Fruit fly (Drosophila melanogaster) whole organism, embryonic: Measurements from ENCODE around the gene CG15353.

Experiments used
- Bdp1 ChIP-seq: fragments of 200-800 bp; sonication (Bioruptor generic); optimal IDR thresholded peaks from 3 replicates; lab custom pipeline; 2016; ENCODE audit warnings: missing biosample characterization, missing genetic modification characterization
- Blimp-1 ChIP-seq: fragments of 200-800 bp; sonication (Bioruptor generic); optimal IDR thresholded peaks from 3 replicates; lab custom pipeline; 2018; ENCODE audit warnings: missing biosample characterization, missing genetic modification characterization, mild to moderate bottlenecking, moderate library complexity, missing genetic modification reagents
- C15 ChIP-seq: fragments of 200-800 bp; sonication (Bioruptor generic); IDR thresholded peaks from 3 replicates; pipeline ENCODE4 v1.3.6; 2022; ENCODE audit warnings: missing biosample characterization, missing genetic modification characterization
- CG10147 ChIP-seq: fragments of 200-800 bp; sonication (Bioruptor generic); optimal IDR thresholded peaks from 2 replicates; lab custom pipeline; 2019; ENCODE audit warnings: missing biosample characterization, mild to moderate bottlenecking, missing genetic modification characterization, moderate library complexity
- CG10209 ChIP-seq: fragments of 200-800 bp; sonication (Bioruptor generic); optimal IDR thresholded peaks from 3 replicates; lab custom pipeline; 2017; ENCODE audit warnings: missing biosample characterization, mild to moderate bottlenecking, missing genetic modification characterization, missing genetic modification reagents
- CG10321 ChIP-seq: fragments of 200-800 bp; sonication (Bioruptor generic); IDR thresholded peaks from 2 replicates; pipeline ENCODE4 v1.3.6; 2022; ENCODE audit warnings: missing biosample characterization, missing genetic modification characterization
- CG10543 ChIP-seq: fragments of 200-800 bp; sonication (Bioruptor generic); optimal IDR thresholded peaks from 3 replicates; lab custom pipeline; 2017; ENCODE audit warnings: missing biosample characterization, mild to moderate bottlenecking, missing genetic modification characterization, moderate library complexity
- CG12942 ChIP-seq: fragments of 200-800 bp; sonication (Bioruptor generic); optimal IDR thresholded peaks from 3 replicates; lab custom pipeline; 2016; ENCODE audit warnings: missing biosample characterization, missing genetic modification characterization
- CG13775 ChIP-seq: fragments of 200-800 bp; sonication (Bioruptor generic); optimal IDR thresholded peaks from 3 replicates; lab custom pipeline; 2017; ENCODE audit warnings: missing biosample characterization, mild to moderate bottlenecking, missing genetic modification characterization
- CG1602 ChIP-seq: fragments of 200-800 bp; sonication (Bioruptor generic); optimal IDR thresholded peaks from 3 replicates; lab custom pipeline; 2016; ENCODE audit warnings: missing biosample characterization, missing genetic modification characterization
- CG17829 ChIP-seq: fragments of 200-800 bp; optimal IDR thresholded peaks from 2 replicates; lab custom pipeline; 2019; ENCODE audit warnings: missing biosample characterization, mild to moderate bottlenecking, missing genetic modification characterization, moderate library complexity
- CG18011 ChIP-seq: fragments of 200-800 bp; sonication (Bioruptor generic); optimal IDR thresholded peaks from 2 replicates; lab custom pipeline; 2017; ENCODE audit warnings: missing biosample characterization, missing genetic modification characterization, mild to moderate bottlenecking, moderate library complexity, missing genotype
- CG1832 ChIP-seq: fragments of 200-800 bp; sonication (Bioruptor generic); optimal IDR thresholded peaks from 2 replicates; lab custom pipeline; 2017; ENCODE audit warnings: missing biosample characterization, mild to moderate bottlenecking, missing genetic modification characterization, inconsistent platforms
- CG2116 ChIP-seq: fragments of 200-800 bp; sonication (Bioruptor generic); optimal IDR thresholded peaks from 3 replicates; lab custom pipeline; 2018; ENCODE audit warnings: missing biosample characterization, mild to moderate bottlenecking, missing genetic modification characterization
- CG30431 ChIP-seq: fragments of 200-800 bp; sonication (Bioruptor generic); optimal IDR thresholded peaks from 2 replicates; lab custom pipeline; 2017; ENCODE audit warnings: missing biosample characterization, missing genetic modification characterization
- CG31365 ChIP-seq: fragments of 200-800 bp; sonication (Bioruptor generic); optimal IDR thresholded peaks from 2 replicates; lab custom pipeline; 2018; ENCODE audit warnings: missing biosample characterization, mild to moderate bottlenecking, missing genetic modification characterization
- CG33213 ChIP-seq: fragments of 200-800 bp; sonication (Bioruptor generic); optimal IDR thresholded peaks from 3 replicates; lab custom pipeline; 2016; ENCODE audit warnings: missing biosample characterization, missing genetic modification characterization
- CG3847 ChIP-seq: fragments of 200-800 bp; sonication (Bioruptor generic); IDR thresholded peaks from 2 replicates; pipeline ENCODE4 v1.3.6; 2022; ENCODE audit warnings: missing biosample characterization, missing genetic modification characterization
- CG6272 ChIP-seq: fragments of 200-800 bp; sonication (Bioruptor generic); IDR thresholded peaks from 2 replicates; pipeline ENCODE4 v1.3.6; 2022; ENCODE audit warnings: missing biosample characterization, missing genetic modification characterization
- CG7963 ChIP-seq: fragments of 200-800 bp; sonication (Bioruptor generic); IDR thresholded peaks from 3 replicates; pipeline ENCODE4 v1.3.6; 2022; ENCODE audit warnings: missing biosample characterization, missing genetic modification characterization; ENCODE audit not compliant: partially characterized antibody
- CG8290 ChIP-seq, 3 experiments: fragments of 200-800 bp; sonication (Bioruptor generic); optimal IDR thresholded peaks; 2 replicates each; lab custom pipeline; 2016 to 2019; ENCODE audit warnings: missing biosample characterization in 3 of 3, missing genetic modification characterization in 3 of 3, mild to moderate bottlenecking in 2 of 3, moderate library complexity in 1 of 3
- CG8924 ChIP-seq: fragments of 200-800 bp; optimal IDR thresholded peaks from 3 replicates; lab custom pipeline; 2019; ENCODE audit warnings: missing biosample characterization, mild to moderate bottlenecking, missing genetic modification characterization, moderate library complexity
- CG9817 ChIP-seq: fragments of 200-800 bp; sonication (Bioruptor generic); optimal IDR thresholded peaks from 2 replicates; lab custom pipeline; 2018; ENCODE audit warnings: missing biosample characterization, mild to moderate bottlenecking, missing genetic modification characterization, moderate library complexity
- CG9876 ChIP-seq: fragments of 200-800 bp; sonication (Bioruptor generic); optimal IDR thresholded peaks from 2 replicates; lab custom pipeline; 2016; ENCODE audit warnings: missing biosample characterization, missing genetic modification characterization
- CTCF ChIP-seq: fragments of 200-800 bp; sonication (Bioruptor generic); optimal IDR thresholded peaks from 2 replicates; lab custom pipeline; 2017; ENCODE audit warnings: missing biosample characterization, mild to moderate bottlenecking, missing genetic modification characterization, moderate library complexity
- CkIIα-i1 ChIP-seq: fragments of 200-800 bp; sonication (Bioruptor generic); IDR thresholded peaks from 2 replicates; pipeline ENCODE4 v1.3.6; 2022; ENCODE audit warnings: missing biosample characterization, missing genetic modification characterization
- Dip3 ChIP-seq: fragments of 200-800 bp; sonication (Bioruptor generic); optimal IDR thresholded peaks from 3 replicates; lab custom pipeline; 2016; ENCODE audit warnings: missing biosample characterization, missing genetic modification characterization
- Fer1 ChIP-seq: fragments of 200-800 bp; sonication (Bioruptor generic); optimal IDR thresholded peaks from 2 replicates; lab custom pipeline; 2017; ENCODE audit warnings: missing biosample characterization, mild to moderate bottlenecking, missing genetic modification characterization
- Fer3 ChIP-seq: fragments of 200-800 bp; sonication (Bioruptor generic); optimal IDR thresholded peaks from 2 replicates; lab custom pipeline; 2018; ENCODE audit warnings: missing biosample characterization, mild to moderate bottlenecking, missing genetic modification characterization, moderate library complexity
- Hmr ChIP-seq: fragments of 200-800 bp; sonication (Bioruptor generic); optimal IDR thresholded peaks from 3 replicates; lab custom pipeline; 2017; ENCODE audit warnings: mild to moderate bottlenecking, missing biosample characterization, missing genetic modification reagents, missing genetic modification characterization
- Hsf ChIP-seq: fragments of 200-800 bp; sonication (Bioruptor generic); optimal IDR thresholded peaks from 3 replicates; lab custom pipeline; 2016; ENCODE audit warnings: missing biosample characterization, missing genetic modification characterization
- Med ChIP-seq: fragments of 200-800 bp; sonication (Bioruptor generic); peaks from one replicate; lab custom pipeline; 2016; ENCODE audit warnings: missing biosample characterization, missing genetic modification characterization, mild to moderate bottlenecking, inconsistent platforms, moderate library complexity
- Ptx1 ChIP-seq: fragments of 200-800 bp; sonication (Bioruptor generic); IDR thresholded peaks from 2 replicates; pipeline ENCODE4 v1.3.6; 2022; ENCODE audit warnings: missing biosample characterization, missing genetic modification characterization
- Sox102F ChIP-seq: fragments of 200-800 bp; sonication (Bioruptor generic); optimal IDR thresholded peaks from 2 replicates; lab custom pipeline; 2018; ENCODE audit warnings: missing biosample characterization, mild to moderate bottlenecking, missing genetic modification characterization, moderate library complexity
- Stat92E ChIP-seq, 3 experiments: fragments of >200 bp in 2 of 3; fragments of 200-800 bp in 1 of 3; sonication (Bioruptor generic) in 1 of 3; optimal IDR thresholded peaks; 2 replicates each; lab custom pipeline; 2017 to 2019; ENCODE audit warnings: missing biosample characterization in 3 of 3, missing genetic modification characterization in 3 of 3, mild to moderate bottlenecking in 1 of 3, moderate library complexity in 1 of 3
- cwo ChIP-seq: fragments of 200-800 bp; sonication (Bioruptor generic); optimal IDR thresholded peaks from 3 replicates; lab custom pipeline; 2017; ENCODE audit warnings: missing biosample characterization, missing genetic modification characterization, mild to moderate bottlenecking, moderate library complexity, missing genetic modification reagents
- dm ChIP-seq: fragments of 200-800 bp; sonication (Bioruptor generic); optimal IDR thresholded peaks from 3 replicates; lab custom pipeline; 2016; ENCODE audit warnings: missing biosample characterization, missing genetic modification characterization
- fru ChIP-seq: fragments of >200 bp; optimal IDR thresholded peaks from 2 replicates; lab custom pipeline; 2017
- fu2 ChIP-seq: fragments of 200-800 bp; sonication (Bioruptor generic); optimal IDR thresholded peaks from 2 replicates; lab custom pipeline; 2016; ENCODE audit warnings: missing biosample characterization, missing genetic modification characterization
- gem ChIP-seq: fragments of 200-800 bp; sonication (Bioruptor generic); optimal IDR thresholded peaks from 2 replicates; lab custom pipeline; 2019; ENCODE audit warnings: missing biosample characterization, mild to moderate bottlenecking, missing genetic modification characterization, moderate library complexity
- grau ChIP-seq: fragments of 200-800 bp; optimal IDR thresholded peaks from 3 replicates; lab custom pipeline; 2019; ENCODE audit warnings: missing biosample characterization, mild to moderate bottlenecking, missing genetic modification characterization, moderate library complexity
- ind ChIP-seq: fragments of 200-800 bp; sonication (Bioruptor generic); optimal IDR thresholded peaks from 3 replicates; lab custom pipeline; 2016; ENCODE audit warnings: missing biosample characterization, missing genetic modification characterization
- insv ChIP-seq, 2 experiments: fragments of 200-800 bp; sonication (Bioruptor generic); optimal IDR thresholded peaks; 3 replicates each; lab custom pipeline; 2016 to 2018; ENCODE audit warnings: missing biosample characterization in 2 of 2, missing genetic modification characterization in 2 of 2
- nom ChIP-seq: fragments of 200-800 bp; sonication (Bioruptor generic); optimal IDR thresholded peaks from 2 replicates; lab custom pipeline; 2017; ENCODE audit warnings: missing biosample characterization, missing genetic modification characterization, mild to moderate bottlenecking, moderate library complexity, missing genetic modification reagents
- org-1 ChIP-seq: fragments of 200-800 bp; sonication (Bioruptor generic); optimal IDR thresholded peaks from 2 replicates; lab custom pipeline; 2017; ENCODE audit warnings: missing biosample characterization, missing genetic modification characterization
- peb ChIP-seq: fragments of 200-800 bp; sonication (Bioruptor generic); IDR thresholded peaks from 2 replicates; pipeline ENCODE4 v1.3.6; 2022; ENCODE audit warnings: missing biosample characterization, missing genetic modification characterization
- pho ChIP-seq: fragments of 200-800 bp; sonication (Bioruptor generic); optimal IDR thresholded peaks from 2 replicates; lab custom pipeline; 2016; ENCODE audit warnings: missing biosample characterization, missing genetic modification characterization
- pzg ChIP-seq: fragments of 200-800 bp; sonication (Bioruptor generic); optimal IDR thresholded peaks from 3 replicates; lab custom pipeline; 2018; ENCODE audit warnings: missing biosample characterization, mild to moderate bottlenecking, missing genetic modification characterization, moderate library complexity
- seq ChIP-seq: fragments of 200-800 bp; sonication (Bioruptor generic); IDR thresholded peaks from 2 replicates; pipeline ENCODE4 v1.3.6; 2022; ENCODE audit warnings: missing biosample characterization, missing genetic modification characterization
- sima ChIP-seq: fragments of 200-800 bp; sonication (Bioruptor generic); optimal IDR thresholded peaks from 2 replicates; lab custom pipeline; 2016; ENCODE audit warnings: missing biosample characterization, missing genetic modification characterization
- sna ChIP-seq: fragments of 200-800 bp; sonication (Bioruptor generic); IDR thresholded peaks from 2 replicates; pipeline ENCODE4 v1.3.6; 2022; ENCODE audit warnings: missing biosample characterization, missing genetic modification characterization; ENCODE audit not compliant: partially characterized antibody
- tgo ChIP-seq: fragments of 200-800 bp; sonication (Bioruptor generic); IDR thresholded peaks from 3 replicates; pipeline ENCODE4 v1.3.6; 2022; ENCODE audit warnings: missing biosample characterization, missing genetic modification characterization

CG15353 gene

dm6 chr2L:2015204-2015603, 8.2 kb upstream of the CG15353 start (continued):
- no peak for TF ChIP-seq nom (GFP tag; lab: Kevin White, UChicago)
- no peak for TF ChIP-seq CG10209 (GFP tag; lab: Kevin White, UChicago)
- no peak for TF ChIP-seq CG8290 (GFP tag; optimal IDR thresholded peaks at IDR 0.05; lab: Kevin White, UChicago)
- TF ChIP-seq CG8290 (tag; optimal IDR thresholded peaks at IDR 0.05; lab: Kevin White, UChicago) = no peak
- TF ChIP-seq CG17829 (tag; lab: Kevin White, UChicago) = no peak
- no peak for TF ChIP-seq CG12942 (GFP tag; lab: Kevin White, UChicago)
- TF ChIP-seq CG9817 (tag; lab: Kevin White, UChicago) = peak; percentile 15
- peak; percentile 28 for TF ChIP-seq Med
- TF ChIP-seq CG2116 = no peak
- TF ChIP-seq CG6272 (GFP tag; lab: Robert Waterston, UW) = no peak
- no peak for TF ChIP-seq Blimp-1
- TF ChIP-seq CG10147 (GFP tag; lab: Kevin White, UChicago) = peak; percentile 11
- no peak for TF ChIP-seq Hsf (GFP tag; lab: Kevin White, UChicago)
- peak; percentile 8 for TF ChIP-seq CG10543 (GFP tag; lab: Kevin White, UChicago)
- no peak for TF ChIP-seq CG10321 (GFP tag; lab: Robert Waterston, UW)
- no peak for TF ChIP-seq fu2 (GFP tag; lab: Kevin White, UChicago)
- no peak for TF ChIP-seq CG7963
- TF ChIP-seq CG3847 (GFP tag; lab: Robert Waterston, UW) = no peak
- no peak for TF ChIP-seq pzg
- TF ChIP-seq peb = no peak
- TF ChIP-seq CTCF (GFP tag; lab: Kevin White, UChicago) = no peak
- no peak for TF ChIP-seq insv (GFP tag; optimal IDR thresholded peaks at IDR 0.05; lab: Kevin White, UChicago)
- TF ChIP-seq sna (GFP tag; lab: Robert Waterston, UW) = no peak
- peak; percentile 26 for TF ChIP-seq Dip3
- TF ChIP-seq CG31365 (tag; lab: Kevin White, UChicago) = no peak
- no peak for TF ChIP-seq Stat92E (GFP tag; optimal IDR thresholded peaks at IDR 0.05; lab: Kevin White, UChicago)
- TF ChIP-seq seq (GFP tag; lab: Robert Waterston, UW) = no peak
- TF ChIP-seq Bdp1 (GFP tag; lab: Kevin White, UChicago) = no peak
- TF ChIP-seq grau (tag; lab: Kevin White, UChicago) = peak; percentile 32
- peak; percentile 67 for TF ChIP-seq Hmr (GFP tag; lab: Kevin White, UChicago)
- no peak for TF ChIP-seq Sox102F
- no peak for TF ChIP-seq sima
- TF ChIP-seq CG13775 = no peak
- TF ChIP-seq CG18011 (GFP tag; lab: Kevin White, UChicago) = no peak
- peak; percentile 18 for TF ChIP-seq ind
- TF ChIP-seq Ptx1 (GFP tag; lab: Robert Waterston, UW) = peak; percentile 38; the same call in 1 of the 2 replicates
- no peak for TF ChIP-seq dm
- peak; percentile 46 for TF ChIP-seq gem (tag; lab: Kevin White, UChicago)
- peak; percentile 23 for TF ChIP-seq cwo
- no peak for TF ChIP-seq fru
- TF ChIP-seq CG1602 = no peak
- no peak for TF ChIP-seq CG30431 (GFP tag; lab: Kevin White, UChicago)
- no peak for TF ChIP-seq CG33213
- TF ChIP-seq org-1 = no peak
- no peak for TF ChIP-seq CG9876 (GFP tag; lab: Kevin White, UChicago)
- peak; percentile 13 for TF ChIP-seq CG8924 (tag; lab: Kevin White, UChicago)
- no peak for TF ChIP-seq CkIIα-i1
- TF ChIP-seq Fer1 (GFP tag; lab: Kevin White, UChicago) = peak; percentile 44
- no peak for TF ChIP-seq C15
- no peak; the same call in 2 of the 3 replicates for TF ChIP-seq tgo (GFP tag; lab: Robert Waterston, UW)
- TF ChIP-seq CG1832 (GFP tag; lab: Kevin White, UChicago) = no peak
- TF ChIP-seq Fer3 (tag; lab: Kevin White, UChicago) = peak; percentile 9
- no peak for TF ChIP-seq pho (GFP tag; lab: Kevin White, UChicago)
